Worm (Caenorhabditis elegans) whole organism, young adult: ENCODE results near the gene K02D3.1.

Experiments
- D2030.7 ChIP-seq: fragments of 200-800 bp; sonication (Bioruptor generic); IDR thresholded peaks from 2 replicates; pipeline ENCODE4 v1.3.6; 2022; ENCODE audit warnings: missing genetic modification reagents, missing genetic modification characterization, missing compliant biosample characterization
- F22D6.2 ChIP-seq: sonication (generic microtip); optimal IDR thresholded peaks from 2 replicates; lab custom pipeline; 2016; ENCODE audit warnings: mild to moderate bottlenecking, missing genetic modification characterization, missing compliant biosample characterization
- F52B5.7 ChIP-seq: sonication (generic microtip); optimal IDR thresholded peaks from 2 replicates; lab custom pipeline; 2016; ENCODE audit warnings: mild to moderate bottlenecking, missing genetic modification characterization, missing compliant biosample characterization
- F55B11.4 ChIP-seq: sonication (generic microtip); optimal IDR thresholded peaks from 2 replicates; lab custom pipeline; 2016; ENCODE audit warnings: missing compliant biosample characterization, missing genetic modification characterization, borderline replicate concordance; ENCODE audit not compliant: insufficient read depth
- F57C9.4 ChIP-seq: sonication (generic microtip); optimal IDR thresholded peaks from 2 replicates; lab custom pipeline; 2017; ENCODE audit warnings: mild to moderate bottlenecking, missing genetic modification characterization, missing compliant biosample characterization
- T07F8.4 ChIP-seq: sonication (generic microtip); optimal IDR thresholded peaks from 2 replicates; lab custom pipeline; 2016; ENCODE audit warnings: mild to moderate bottlenecking, missing genetic modification characterization, moderate library complexity, missing compliant biosample characterization
- Y53G8AR.9 ChIP-seq: fragments of 200-800 bp; sonication (Bioruptor generic); conservative IDR thresholded peaks from 2 replicates; pipeline ENCODE4 v1.3.6; 2022; ENCODE audit warnings: missing genetic modification reagents, missing genetic modification characterization, missing compliant biosample characterization
- Y79H2A.3 ChIP-seq: fragments of 200-800 bp; sonication (Bioruptor generic); conservative IDR thresholded peaks from 2 replicates; pipeline ENCODE4 v1.3.6; 2022; ENCODE audit warnings: missing genetic modification reagents, missing genetic modification characterization, missing compliant biosample characterization
- ZK185.1 ChIP-seq: sonication (generic microtip); optimal IDR thresholded peaks from 2 replicates; lab custom pipeline; 2016; ENCODE audit warnings: mild to moderate bottlenecking, missing genetic modification characterization, missing compliant biosample characterization; ENCODE audit not compliant: poor library complexity, severe bottlenecking
- aptf-2 ChIP-seq: fragments of 200-800 bp; sonication (Bioruptor generic); conservative IDR thresholded peaks from 2 replicates; pipeline ENCODE4 v1.3.6; 2022; ENCODE audit warnings: missing genetic modification reagents, missing genetic modification characterization, missing compliant biosample characterization
- atf-7 ChIP-seq: sonication (generic microtip); optimal IDR thresholded peaks from 2 replicates; lab custom pipeline; 2017; ENCODE audit warnings: mild to moderate bottlenecking, missing genetic modification characterization, missing compliant biosample characterization
- athp-1 ChIP-seq: sonication (generic microtip); optimal IDR thresholded peaks from 2 replicates; lab custom pipeline; 2017; ENCODE audit warnings: mild to moderate bottlenecking, missing genetic modification characterization, missing compliant biosample characterization
- attf-6 ChIP-seq: fragments of 200-800 bp; sonication (Bioruptor generic); IDR thresholded peaks from 2 replicates; pipeline ENCODE4 v1.3.6; 2022; ENCODE audit warnings: missing genetic modification reagents, missing genetic modification characterization, missing compliant biosample characterization
- ccch-3 ChIP-seq: fragments of 200-800 bp; sonication (Bioruptor generic); optimal IDR thresholded peaks from 2 replicates; lab custom pipeline; 2018; ENCODE audit warnings: mild to moderate bottlenecking, missing genetic modification characterization, missing compliant biosample characterization
- cebp-1 ChIP-seq, 2 experiments: fragments of 200-800 bp in 1 of 2; sonication (Bioruptor generic) in 1 of 2; sonication (generic microtip) in 1 of 2; IDR thresholded peaks in 1 of 2; optimal IDR thresholded peaks in 1 of 2; 2 replicates each; pipeline versions ENCODE4 v1.3.6 to Lab custom; 2017 to 2022; ENCODE audit warnings: missing compliant biosample characterization in 2 of 2, missing genetic modification characterization in 2 of 2, mild to moderate bottlenecking in 1 of 2, missing genetic modification reagents in 1 of 2, moderate library complexity in 1 of 2
- ceh-27 ChIP-seq: fragments of 200-800 bp; sonication (Bioruptor generic); optimal IDR thresholded peaks from 2 replicates; lab custom pipeline; 2018; ENCODE audit warnings: mild to moderate bottlenecking, missing genetic modification characterization, moderate library complexity, missing compliant biosample characterization
- ceh-40 ChIP-seq: fragments of 200-800 bp; sonication (Bioruptor generic); IDR thresholded peaks from 2 replicates; pipeline ENCODE4 v1.3.6; 2022; ENCODE audit warnings: missing genetic modification characterization, missing compliant biosample characterization
- ceh-79 ChIP-seq: sonication (generic microtip); optimal IDR thresholded peaks from 2 replicates; lab custom pipeline; 2017; ENCODE audit warnings: mild to moderate bottlenecking, missing genetic modification characterization, missing compliant biosample characterization
- ceh-91 ChIP-seq: fragments of 200-800 bp; sonication (Bioruptor generic); IDR thresholded peaks from 2 replicates; pipeline ENCODE4 v1.3.6; 2022; ENCODE audit warnings: missing genetic modification reagents, missing genetic modification characterization, missing compliant biosample characterization
- die-1 ChIP-seq: sonication (generic microtip); optimal IDR thresholded peaks from 2 replicates; lab custom pipeline; 2016; ENCODE audit warnings: missing genotype, mild to moderate bottlenecking, missing genetic modification characterization, missing compliant biosample characterization
- egl-44 ChIP-seq: fragments of 200-800 bp; sonication (Bioruptor generic); IDR thresholded peaks from 2 replicates; pipeline ENCODE4 v1.3.6; 2022; ENCODE audit warnings: missing genetic modification reagents, missing genetic modification characterization, missing compliant biosample characterization
- egrh-3 ChIP-seq: fragments of 200-800 bp; sonication (Bioruptor generic); IDR thresholded peaks from 2 replicates; pipeline ENCODE4 v1.3.6; 2022; ENCODE audit warnings: missing genetic modification reagents, missing genetic modification characterization, missing compliant biosample characterization
- fkh-3 ChIP-seq: sonication (generic microtip); optimal IDR thresholded peaks from 2 replicates; lab custom pipeline; 2016; ENCODE audit warnings: mild to moderate bottlenecking, missing genetic modification characterization, missing compliant biosample characterization
- him-1 ChIP-seq: sonication (generic microtip); optimal IDR thresholded peaks from 2 replicates; lab custom pipeline; 2016; ENCODE audit warnings: missing genotype, missing genetic modification reagents, missing genetic modification characterization, missing compliant biosample characterization
- hlh-12 ChIP-seq: sonication (generic microtip); optimal IDR thresholded peaks from 2 replicates; lab custom pipeline; 2016; ENCODE audit warnings: missing genetic modification characterization, missing compliant biosample characterization
- lin-26 ChIP-seq: fragments of 200-800 bp; sonication (Bioruptor generic); IDR thresholded peaks from 2 replicates; pipeline ENCODE4 v1.3.6; 2022; ENCODE audit warnings: missing genetic modification reagents, missing genetic modification characterization, missing compliant biosample characterization
- lsl-1 ChIP-seq: fragments of 200-800 bp; sonication (Bioruptor generic); optimal IDR thresholded peaks from 2 replicates; lab custom pipeline; 2018; ENCODE audit warnings: mild to moderate bottlenecking, missing genetic modification characterization, moderate library complexity, missing compliant biosample characterization
- mcd-1 ChIP-seq: fragments of 200-800 bp; sonication (Bioruptor generic); IDR thresholded peaks from 2 replicates; pipeline ENCODE4 v1.3.6; 2022; ENCODE audit warnings: missing genetic modification reagents, missing genetic modification characterization, missing compliant biosample characterization
- mel-28 ChIP-seq: sonication (generic microtip); optimal IDR thresholded peaks from 2 replicates; lab custom pipeline; 2016; ENCODE audit warnings: borderline replicate concordance, mild to moderate bottlenecking, missing genetic modification characterization, missing compliant biosample characterization
- nfya-1 ChIP-seq: sonication (generic microtip); optimal IDR thresholded peaks from 2 replicates; lab custom pipeline; 2017; ENCODE audit warnings: antibody characterized with exemption, missing compliant biosample characterization, missing genetic modification characterization, borderline replicate concordance; ENCODE audit not compliant: insufficient read depth
- nfya-2 ChIP-seq: fragments of 200-800 bp; sonication (Bioruptor generic); IDR thresholded peaks from 2 replicates; pipeline ENCODE4 v1.3.6; 2022; ENCODE audit warnings: missing genetic modification reagents, missing genetic modification characterization, missing compliant biosample characterization
- nfyb-1 ChIP-seq: fragments of 200-800 bp; sonication (Bioruptor generic); IDR thresholded peaks from 2 replicates; pipeline ENCODE4 v1.3.6; 2022; ENCODE audit warnings: missing genetic modification reagents, missing genetic modification characterization, missing compliant biosample characterization
- nhr-27 ChIP-seq: fragments of 200-800 bp; sonication (Bioruptor generic); optimal IDR thresholded peaks from 2 replicates; lab custom pipeline; 2018; ENCODE audit warnings: mild to moderate bottlenecking, missing genetic modification characterization, moderate library complexity, missing compliant biosample characterization
- nhr-80 ChIP-seq: sonication (generic microtip); optimal IDR thresholded peaks from 2 replicates; lab custom pipeline; 2016; ENCODE audit warnings: missing genetic modification characterization, missing compliant biosample characterization
- nhr-90 ChIP-seq: sonication (generic microtip); optimal IDR thresholded peaks from 2 replicates; lab custom pipeline; 2016; ENCODE audit warnings: missing genotype, mild to moderate bottlenecking, missing genetic modification characterization, missing compliant biosample characterization
- pbrm-1 ChIP-seq: fragments of 200-800 bp; sonication (Bioruptor generic); IDR thresholded peaks from 2 replicates; pipeline ENCODE4 v1.3.6; 2022; ENCODE audit warnings: missing genetic modification reagents, missing genetic modification characterization, missing compliant biosample characterization
- pha-4 ChIP-seq: fragments of 150-350 bp; sonication (generic microtip); optimal IDR thresholded peaks from 2 replicates; lab custom pipeline; 2014; ENCODE audit warnings: missing biosample characterization, missing genetic modification reagents, missing genetic modification characterization
- repo-1 ChIP-seq: sonication (generic microtip); optimal IDR thresholded peaks from 2 replicates; lab custom pipeline; 2017; ENCODE audit warnings: mild to moderate bottlenecking, missing genetic modification characterization, missing compliant biosample characterization
- sea-2 ChIP-seq: fragments of 200-800 bp; sonication (Bioruptor generic); IDR thresholded peaks from 2 replicates; pipeline ENCODE4 v1.3.6; 2022; ENCODE audit warnings: missing genetic modification characterization, missing compliant biosample characterization
- snpc-1.1 ChIP-seq: sonication (generic microtip); optimal IDR thresholded peaks from 2 replicates; lab custom pipeline; 2017; ENCODE audit warnings: missing genetic modification characterization, mild to moderate bottlenecking, missing compliant biosample characterization, antibody characterized with exemption, moderate library complexity, missing genotype, missing genetic modification reagents; ENCODE audit not compliant: insufficient read depth
- snpc-1.3 ChIP-seq: sonication (generic microtip); optimal IDR thresholded peaks from 2 replicates; lab custom pipeline; 2017; ENCODE audit warnings: missing genetic modification characterization, mild to moderate bottlenecking, missing compliant biosample characterization, antibody characterized with exemption, moderate library complexity, missing genotype, missing genetic modification reagents; ENCODE audit not compliant: insufficient read depth
- snpc-3.4 ChIP-seq: sonication (generic microtip); optimal IDR thresholded peaks from 2 replicates; lab custom pipeline; 2017; ENCODE audit warnings: missing genetic modification characterization, mild to moderate bottlenecking, missing compliant biosample characterization, antibody characterized with exemption, moderate library complexity, missing genotype, missing genetic modification reagents
- snpc-4 ChIP-seq, 5 experiments: fragments of 150-350 bp in 1 of 5; sonication (generic microtip) in 4 of 5; optimal IDR thresholded peaks; 2 replicates each; lab custom pipeline; 2014 to 2018; ENCODE audit warnings: missing genetic modification characterization in 5 of 5, missing biosample characterization in 3 of 5, antibody characterized with exemption in 2 of 5, mild to moderate bottlenecking in 2 of 5, missing compliant biosample characterization in 2 of 5, missing genotype in 2 of 5, moderate library complexity in 2 of 5, missing genetic modification reagents in 1 of 5
- sptf-2 ChIP-seq: fragments of 200-800 bp; sonication (Bioruptor generic); optimal IDR thresholded peaks from 2 replicates; lab custom pipeline; 2018; ENCODE audit warnings: mild to moderate bottlenecking, missing genetic modification characterization, missing compliant biosample characterization
- unc-130 ChIP-seq: sonication (generic microtip); optimal IDR thresholded peaks from 2 replicates; lab custom pipeline; 2016; ENCODE audit warnings: missing genetic modification reagents, missing genetic modification characterization, missing compliant biosample characterization
- ztf-25 ChIP-seq: fragments of 200-800 bp; sonication (Bioruptor generic); IDR thresholded peaks from 2 replicates; pipeline ENCODE4 v1.3.6; 2022; ENCODE audit warnings: missing genetic modification reagents, missing genetic modification characterization, missing compliant biosample characterization

K02D3.1 gene

ce11 chrX:13665447-13665846 is 41.3 kb upstream of the K02D3.1 start:
- TF ChIP-seq nhr-80 (tag; lab: Kevin White, UChicago): peak; percentile 60
- peak; percentile 98 for TF ChIP-seq him-1 (tag; lab: Kevin White, UChicago)
- TF ChIP-seq mcd-1 (GFP tag; lab: Robert Waterston, UW): peak; percentile 76
- TF ChIP-seq athp-1 (tag; lab: Kevin White, UChicago): peak; percentile 94
- TF ChIP-seq Y79H2A.3: 0 out of 2 replicates have a peak, but pooled peaks have one; percentile 44
- no peak for TF ChIP-seq ceh-91
- TF ChIP-seq nfya-2: no peak
- peak; percentile 74; the same call in 1 of the 2 replicates for TF ChIP-seq Y53G8AR.9 (GFP tag; lab: Robert Waterston, UW)
- peak; percentile 88 for TF ChIP-seq atf-7
- peak; percentile 97 for TF ChIP-seq die-1
- TF ChIP-seq snpc-1.3 (tag; lab: Kevin White, UChicago): peak; percentile 88
- TF ChIP-seq aptf-2 (GFP tag; lab: Robert Waterston, UW): peak; percentile 64; the same call in 1 of the 2 replicates
- TF ChIP-seq T07F8.4 (tag; lab: Kevin White, UChicago): peak; percentile 89
- peak; percentile 75 for TF ChIP-seq egrh-3
- TF ChIP-seq nfya-1 (tag; lab: Kevin White, UChicago): no peak
- peak; percentile 91 for TF ChIP-seq pbrm-1
- peak; percentile 32 for TF ChIP-seq lsl-1
- TF ChIP-seq F52B5.7: peak; percentile 99
- peak; percentile 75 for TF ChIP-seq F22D6.2 (tag; lab: Kevin White, UChicago)
- peak; percentile 99 for TF ChIP-seq lin-26
- peak; percentile 71 for TF ChIP-seq cebp-1 (GFP tag; IDR thresholded peaks at IDR 0.05; lab: Robert Waterston, UW)
- TF ChIP-seq cebp-1 (tag; optimal IDR thresholded peaks at IDR 0.05; lab: Kevin White, UChicago): peak; percentile 90
- TF ChIP-seq nhr-27: peak; percentile 79
- TF ChIP-seq ccch-3 (GFP tag; lab: Kevin White, UChicago): peak; percentile 62
- TF ChIP-seq fkh-3 (tag; lab: Kevin White, UChicago): peak; percentile 97
- peak; percentile 80 for TF ChIP-seq hlh-12
- TF ChIP-seq ceh-79: peak; percentile 96
- peak; percentile 85 for TF ChIP-seq snpc-4 (GFP tag; optimal IDR thresholded peaks at IDR 0.05; lab: Kevin White, UChicago)
- TF ChIP-seq snpc-4 (tag; optimal IDR thresholded peaks at IDR 0.05; lab: Kevin White, UChicago): peak in 3 of 4 experiments; percentile 82 to 87 (median 84)
- TF ChIP-seq D2030.7 (GFP tag; lab: Robert Waterston, UW): peak; percentile 89
- peak; percentile 92 for TF ChIP-seq ztf-25 (GFP tag; lab: Robert Waterston, UW)
- peak; percentile 97 for TF ChIP-seq ZK185.1 (tag; lab: Kevin White, UChicago)
- peak; percentile 88 for TF ChIP-seq sptf-2 (GFP tag; lab: Kevin White, UChicago)
- TF ChIP-seq nhr-90 (tag; lab: Kevin White, UChicago): peak; percentile 95
- TF ChIP-seq sea-2 (GFP tag; lab: Robert Waterston, UW): peak; percentile 89
- peak; percentile 85 for TF ChIP-seq repo-1 (tag; lab: Kevin White, UChicago)
- peak; percentile 93 for TF ChIP-seq ceh-40 (GFP tag; lab: Robert Waterston, UW)
- TF ChIP-seq pha-4: no peak
- peak; percentile 54 for TF ChIP-seq mel-28 (tag; lab: Kevin White, UChicago)
- TF ChIP-seq snpc-3.4 (tag; lab: Kevin White, UChicago): peak; percentile 86
- TF ChIP-seq snpc-1.1 (tag; lab: Kevin White, UChicago): peak; percentile 74
- TF ChIP-seq egl-44 (GFP tag; lab: Robert Waterston, UW): peak; percentile 96
- peak; percentile 80; the same call in 1 of the 2 replicates for TF ChIP-seq attf-6 (GFP tag; lab: Robert Waterston, UW)
- TF ChIP-seq nfyb-1 (GFP tag; lab: Robert Waterston, UW): peak; percentile 96
- TF ChIP-seq ceh-27: peak; percentile 96
- TF ChIP-seq F55B11.4: no peak
- peak; percentile 81 for TF ChIP-seq F57C9.4 (tag; lab: Kevin White, UChicago)
- peak; percentile 70 for TF ChIP-seq unc-130 (GFP tag; lab: Kevin White, UChicago)
